Fruit fly (Drosophila melanogaster) whole organism, embryonic: ENCODE measurements around the gene Lim1.

ENCODE experiments used
- CG13424 ChIP-seq: fragments of 200-800 bp; sonication (Bioruptor generic); optimal IDR thresholded peaks from 2 replicates; lab custom pipeline; 2019; ENCODE audit warnings: missing biosample characterization, mild to moderate bottlenecking, missing genetic modification characterization, moderate library complexity
- Camta ChIP-seq: fragments of 200-800 bp; sonication (Bioruptor generic); optimal IDR thresholded peaks from 2 replicates; lab custom pipeline; 2016; ENCODE audit warnings: missing biosample characterization, missing genetic modification characterization
- Xbp1 ChIP-seq: fragments of 200-800 bp; sonication (Bioruptor generic); optimal IDR thresholded peaks from 3 replicates; lab custom pipeline; 2016; ENCODE audit warnings: missing biosample characterization, mild to moderate bottlenecking, missing genetic modification characterization
- chn ChIP-seq: fragments of 200-800 bp; sonication (Bioruptor generic); optimal IDR thresholded peaks from 2 replicates; lab custom pipeline; 2016; ENCODE audit warnings: missing biosample characterization, missing genetic modification characterization
- vnd ChIP-seq: fragments of 200-800 bp; sonication (Bioruptor generic); IDR thresholded peaks from 3 replicates; pipeline ENCODE4 v1.3.6; 2022; ENCODE audit warnings: missing biosample characterization, missing genetic modification characterization; ENCODE audit not compliant: partially characterized antibody

dm6 chrX:8839370-8839769, 33.8 kb upstream of the Lim1 start:
- TF ChIP-seq chn (no peak), vnd (no peak), Camta (GFP tag; lab: Kevin White, UChicago) (no peak), Xbp1 (GFP tag; lab: Kevin White, UChicago) (no peak), CG13424 (tag; lab: Kevin White, UChicago) (no peak)
